Fruit fly (Drosophila melanogaster): ENCODE data around the gene CG12104.
A peak's percentile ranks its signal among the peaks of the same experiment; 100 is the strongest.

CG12104 gene

dm6 chr3L:1629064-1629777, 26.7 kb upstream of the CG12104 start, which contains the start of gene GC (continued):
- TF ChIP-seq CG18599 (GFP tag; optimal IDR thresholded peaks at IDR 0.05) (peak; percentile 26), chm (GFP tag; IDR thresholded peaks at IDR 0.05) (no peak), CG10209 (GFP tag; optimal IDR thresholded peaks at IDR 0.05) (peak; percentile 26), Oaz (GFP tag; IDR thresholded peaks at IDR 0.05) (no peak), jumu (GFP tag; optimal IDR thresholded peaks at IDR 0.05) (no peak), Bdp1 (GFP tag; optimal IDR thresholded peaks at IDR 0.05) (no peak), ewg (GFP tag; optimal IDR thresholded peaks at IDR 0.05) (peak; percentile 89), Hr51 (GFP tag; optimal IDR thresholded peaks at IDR 0.05) (peak in 1 of 2 experiments; percentile 15), vvl (GFP tag; IDR thresholded peaks at IDR 0.05) (peak; percentile 46; the same call in 1 of the 2 replicates), ken (GFP tag; IDR thresholded peaks at IDR 0.05) (0 out of 3 replicates have a peak, but pooled peaks have one; percentile 22), dpn (GFP tag; optimal IDR thresholded peaks at IDR 0.05) (peak in 1 of 2 experiments; percentile 16), MBD-R2 (GFP tag; IDR thresholded peaks at IDR 0.05) (no peak), Mrtf (GFP tag; IDR thresholded peaks at IDR 0.05) (0 out of 3 replicates have a peak, but pooled peaks have one; percentile 21), lab (GFP tag; optimal IDR thresholded peaks at IDR 0.05) (no peak), sens-2 (GFP tag; IDR thresholded peaks at IDR 0.05) (no peak), az2 (GFP tag; optimal IDR thresholded peaks at IDR 0.05) (no peak), Sox102F (GFP tag; optimal IDR thresholded peaks at IDR 0.05) (peak; percentile 26), bcd (GFP tag; optimal IDR thresholded peaks at IDR 0.05) (no peak), zen2 (GFP tag; IDR thresholded peaks at IDR 0.05; ENCODE audit: partially characterized antibody) (0 out of 3 replicates have a peak, but pooled peaks have one; percentile 25), CG34376 (GFP tag; optimal IDR thresholded peaks at IDR 0.05) (no peak), Myb (GFP tag; optimal IDR thresholded peaks at IDR 0.05) (no peak), trh (GFP tag; optimal IDR thresholded peaks at IDR 0.05) (no peak), pho (GFP tag; optimal IDR thresholded peaks at IDR 0.05) (peak; percentile 16), slbo (GFP tag; IDR thresholded peaks at IDR 0.05) (peak; percentile 56), CG32767 (GFP tag; IDR thresholded peaks at IDR 0.05) (no peak), CG31388 (GFP tag; optimal IDR thresholded peaks at IDR 0.05) (no peak), CG9932 (GFP tag; IDR thresholded peaks at IDR 0.05) (peak; percentile 53), so (GFP tag; IDR thresholded peaks at IDR 0.05) (no peak), CG16779 (GFP tag; IDR thresholded peaks at IDR 0.05) (peak; percentile 37; the same call in 1 of the 2 replicates), Lhr (GFP tag; optimal IDR thresholded peaks at IDR 0.05) (no peak), Dip3 (GFP tag; optimal IDR thresholded peaks at IDR 0.05) (peak; percentile 4), row (GFP tag; IDR thresholded peaks at IDR 0.05) (peak; percentile 75), vnd (GFP tag; IDR thresholded peaks at IDR 0.05; ENCODE audit: partially characterized antibody) (no peak), CG1792 (GFP tag; optimal IDR thresholded peaks at IDR 0.05) (no peak), Bgb (GFP tag; IDR thresholded peaks at IDR 0.05; ENCODE audit: partially characterized antibody) (peak; percentile 37; the same call in 1 of the 2 replicates), CG4282 (GFP tag; optimal IDR thresholded peaks at IDR 0.05) (no peak), CG11247 (GFP tag; IDR thresholded peaks at IDR 0.05) (no peak), Fer1 (GFP tag; optimal IDR thresholded peaks at IDR 0.05) (no peak), ranshi (GFP tag; IDR thresholded peaks at IDR 0.05) (no peak), CG4820 (GFP tag; optimal IDR thresholded peaks at IDR 0.05) (no peak), HmgD (GFP tag; optimal IDR thresholded peaks at IDR 0.05) (no peak), CG12659 (GFP tag; optimal IDR thresholded peaks at IDR 0.05) (peak; percentile 17), stc (GFP tag; IDR thresholded peaks at IDR 0.05) (peak; percentile 47), CoRest (tag; optimal IDR thresholded peaks at IDR 0.05) (peak; percentile 5), CG2120 (GFP tag; optimal IDR thresholded peaks at IDR 0.05) (peak; percentile 69), abd-A (tag; optimal IDR thresholded peaks at IDR 0.05) (no peak), Xrp1 (GFP tag; IDR thresholded peaks at IDR 0.05) (0 out of 2 replicates have a peak, but pooled peaks have one; percentile 14), CG3847 (GFP tag; IDR thresholded peaks at IDR 0.05) (0 out of 2 replicates have a peak, but pooled peaks have one; percentile 4), CG14965 (GFP tag; optimal IDR thresholded peaks at IDR 0.05; ENCODE audit: borderline replicate concordance) (no peak)
